Worm (Caenorhabditis elegans) whole organism, mixed stage, embryonic: ENCODE data around the gene kynu-1.

Experiments used
- snpc-4 ChIP-seq: fragments of 150-350 bp; optimal IDR thresholded peaks from 2 replicates; lab custom pipeline; 2014; ENCODE audit warnings: missing biosample characterization, missing genetic modification characterization
- unc-62 ChIP-seq: fragments of 150-350 bp; optimal IDR thresholded peaks from 2 replicates; lab custom pipeline; 2014; ENCODE audit warnings: missing biosample characterization, missing genetic modification reagents, missing genetic modification characterization

- no peak for TF ChIP-seq snpc-4
- TF ChIP-seq unc-62, result no peak
Observed at ce11 chrX:6065936-6066452, 43.1 kb downstream of the kynu-1 start, which contains the start of gene ptr-4.
